Worm (Caenorhabditis elegans): ENCODE results near the gene clec-225.

Gene clec-225

ce11 chrV:13085917-13086552, 48.7 kb downstream of the clec-225 start (continued):
- peak; percentile 12 for TF ChIP-seq ceh-28 (tag; optimal IDR thresholded peaks at IDR 0.05)
- TF ChIP-seq spr-3 (GFP tag; optimal IDR thresholded peaks at IDR 0.05): no peak
- TF ChIP-seq lin-1 (GFP tag; IDR thresholded peaks at IDR 0.05): peak; percentile 70; the same call in 1 of the 2 replicates
- 0 out of 2 replicates have a peak, but pooled peaks have one; percentile 7 for TF ChIP-seq D1046.2 (GFP tag; IDR thresholded peaks at IDR 0.05)
- no peak for TF ChIP-seq zip-11 (GFP tag; IDR thresholded peaks at IDR 0.05)
- TF ChIP-seq egl-27 (tag; optimal IDR thresholded peaks at IDR 0.05): no peak
- TF ChIP-seq ama-1 (optimal IDR thresholded peaks at IDR 0.05): peak; percentile 40
- TF ChIP-seq nhr-42 (GFP tag; IDR thresholded peaks at IDR 0.05): no peak
- TF ChIP-seq daf-12 (tag; optimal IDR thresholded peaks at IDR 0.05): no peak
- TF ChIP-seq zfp-3 (GFP tag; conservative IDR thresholded peaks at IDR 0.05): 0 out of 2 replicates have a peak, but pooled peaks have one; percentile 19
- TF ChIP-seq mdl-1 (tag; optimal IDR thresholded peaks at IDR 0.05): peak; percentile 7 to 59
- TF ChIP-seq zip-2 (tag; optimal IDR thresholded peaks at IDR 0.05): no peak
- no peak for TF ChIP-seq lin-13 (GFP tag; optimal IDR thresholded peaks at IDR 0.05)
- no peak for TF ChIP-seq ZK546.5 (tag; optimal IDR thresholded peaks at IDR 0.05)
- TF ChIP-seq set-16 (GFP tag; IDR thresholded peaks at IDR 0.05): peak; percentile 69
- no peak for TF ChIP-seq daf-8 (GFP tag; IDR thresholded peaks at IDR 0.05)
- 0 out of 2 replicates have a peak, but pooled peaks have one; percentile 47 for TF ChIP-seq Y105C5A.15 (GFP tag; IDR thresholded peaks at IDR 0.05)
- TF ChIP-seq unc-130 (GFP tag; optimal IDR thresholded peaks at IDR 0.05): no peak
- peak; percentile 67 for TF ChIP-seq rbr-2 (tag; optimal IDR thresholded peaks at IDR 0.05)
- TF ChIP-seq madf-9 (GFP tag; conservative IDR thresholded peaks at IDR 0.05): peak; percentile 51
- TF ChIP-seq madf-5 (GFP tag; IDR thresholded peaks at IDR 0.05): no peak
- TF ChIP-seq F10B5.3 (tag; optimal IDR thresholded peaks at IDR 0.05): no peak
- no peak for TF ChIP-seq sdz-12 (GFP tag; optimal IDR thresholded peaks at IDR 0.05)
- TF ChIP-seq nhr-25 (tag; optimal IDR thresholded peaks at IDR 0.05; ENCODE audit: borderline replicate concordance, insufficient read depth): peak; percentile 47
- no peak for TF ChIP-seq dmd-8 (GFP tag; IDR thresholded peaks at IDR 0.05)
- no peak for TF ChIP-seq ZK337.2 (GFP tag; IDR thresholded peaks at IDR 0.05)
- TF ChIP-seq nhr-11 (tag; optimal IDR thresholded peaks at IDR 0.05): peak; percentile 81
- no peak for TF ChIP-seq Y48G9A.11 (GFP tag; IDR thresholded peaks at IDR 0.05)
- peak; percentile 45 for TF ChIP-seq dve-1 (tag; optimal IDR thresholded peaks at IDR 0.05; ENCODE audit: insufficient read depth)
- peak; percentile 85 for TF ChIP-seq nhr-6 (tag; optimal IDR thresholded peaks at IDR 0.05)
- TF ChIP-seq ceh-32 (tag; optimal IDR thresholded peaks at IDR 0.05; ENCODE audit: poor library complexity): no peak
- peak; percentile 78 for TF ChIP-seq nhr-10 (tag; optimal IDR thresholded peaks at IDR 0.05)
- peak; percentile 37 to 72 for TF ChIP-seq lsy-2 (tag; optimal IDR thresholded peaks at IDR 0.05)
- TF ChIP-seq ceh-44 (GFP tag; IDR thresholded peaks at IDR 0.05): no peak
- peak; percentile 85 for TF ChIP-seq saeg-2 (GFP tag; IDR thresholded peaks at IDR 0.05)
- TF ChIP-seq hlh-30 (tag; optimal IDR thresholded peaks at IDR 0.05; ENCODE audit: insufficient read depth): peak; percentile 71
- no peak for TF ChIP-seq unc-39 (tag; optimal IDR thresholded peaks at IDR 0.05)
- peak; percentile 40; the same call in 1 of the 2 replicates for TF ChIP-seq snpc-1.2 (GFP tag; IDR thresholded peaks at IDR 0.05)
- no peak for TF ChIP-seq skn-1 (tag; optimal IDR thresholded peaks at IDR 0.05)
- TF ChIP-seq hif-1 (tag; optimal IDR thresholded peaks at IDR 0.05): peak in 1 of 2 experiments; percentile 90
- peak; percentile 51; the same call in 1 of the 2 replicates for TF ChIP-seq php-3 (GFP tag; IDR thresholded peaks at IDR 0.05)
- TF ChIP-seq T20F7.1 (GFP tag; optimal IDR thresholded peaks at IDR 0.05): peak; percentile 52
- peak; percentile 44; the same call in 1 of the 2 replicates for TF ChIP-seq lim-7 (GFP tag; IDR thresholded peaks at IDR 0.05)
- peak; percentile 89 for TF ChIP-seq mep-1 (tag; optimal IDR thresholded peaks at IDR 0.05)
- TF ChIP-seq F49E8.2 (tag; optimal IDR thresholded peaks at IDR 0.05; ENCODE audit: borderline replicate concordance): no peak
- TF ChIP-seq ztf-7 (tag; optimal IDR thresholded peaks at IDR 0.05): no peak
- TF ChIP-seq lin-15B (tag; optimal IDR thresholded peaks at IDR 0.05): no peak
- TF ChIP-seq gei-8 (GFP tag; optimal IDR thresholded peaks at IDR 0.05): no peak
- TF ChIP-seq mes-2 (tag; optimal IDR thresholded peaks at IDR 0.05; ENCODE audit: poor library complexity, severe bottlenecking): peak; percentile 50
